Worm (Caenorhabditis elegans): ENCODE data around the gene Y41C4A.21.

ce11 chrIII:11696273-11696672 lies 35.9 kb upstream of the Y41C4A.21 start, which contains the start of gene Y41C4A.6:
- TF ChIP-seq lin-11 (tag; optimal IDR thresholded peaks at IDR 0.05) (no peak), lsy-2 (tag; optimal IDR thresholded peaks at IDR 0.05) (no peak), nhr-10 (tag; optimal IDR thresholded peaks at IDR 0.05) (no peak)
